Fruit fly (Drosophila melanogaster) Kc167 (cell line): ENCODE data around the gene CG7296.

Experiments used
- Sin3A ChIP-seq: fragments of >200 bp; optimal IDR thresholded peaks from 2 replicates; lab custom pipeline; 2018; ENCODE audit warnings: missing external identifiers
- ttk ChIP-seq: sonication (Bioruptor generic); optimal IDR thresholded peaks from 2 replicates; lab custom pipeline; 2017; ENCODE audit warnings: missing external identifiers

dm6 chr2L:10679568-10679967 is 7.3 kb downstream of the CG7296 start:
- TF ChIP-seq Sin3A (no peak), ttk (lab: Kevin White, UChicago) (no peak)
